Worm (Caenorhabditis elegans) whole organism, mixed stage, embryonic: Measurements from ENCODE around the gene sqt-1.

Source experiments
- M03D4.4 ChIP-seq: sonication (generic microtip); optimal IDR thresholded peaks from 2 replicates; lab custom pipeline; 2017; ENCODE audit warnings: mild to moderate bottlenecking, missing genetic modification characterization, missing compliant biosample characterization
- bed-3 ChIP-seq: fragments of 200-800 bp; sonication (Bioruptor generic); optimal IDR thresholded peaks from 3 replicates; lab custom pipeline; 2018; ENCODE audit warnings: mild to moderate bottlenecking, missing genetic modification characterization, moderate library complexity, missing compliant biosample characterization
- blmp-1 ChIP-seq: fragments of 150-350 bp; optimal IDR thresholded peaks from 2 replicates; lab custom pipeline; 2014; ENCODE audit warnings: missing biosample characterization, missing genetic modification characterization
- ceh-39 ChIP-seq: fragments of 150-350 bp; optimal IDR thresholded peaks from 2 replicates; lab custom pipeline; 2014; ENCODE audit warnings: missing biosample characterization, missing genetic modification characterization
- ceh-43 ChIP-seq: fragments of 200-800 bp; sonication (Bioruptor generic); optimal IDR thresholded peaks from 2 replicates; lab custom pipeline; 2018; ENCODE audit warnings: mild to moderate bottlenecking, missing genetic modification characterization, moderate library complexity, missing compliant biosample characterization
- ceh-83 ChIP-seq: fragments of 200-800 bp; sonication (Bioruptor generic); optimal IDR thresholded peaks from 2 replicates; lab custom pipeline; 2018; ENCODE audit warnings: mild to moderate bottlenecking, missing genetic modification characterization, missing compliant biosample characterization
- ces-1 ChIP-seq: fragments of 150-350 bp; optimal IDR thresholded peaks from 2 replicates; lab custom pipeline; 2014; ENCODE audit warnings: missing biosample characterization, missing genetic modification reagents, missing genetic modification characterization
- cnd-1 ChIP-seq: fragments of 200-800 bp; sonication (Bioruptor generic); optimal IDR thresholded peaks from 2 replicates; lab custom pipeline; 2018; ENCODE audit warnings: mild to moderate bottlenecking, missing genetic modification characterization, missing compliant biosample characterization
- drap-1 ChIP-seq: fragments of 200-800 bp; sonication (Bioruptor generic); optimal IDR thresholded peaks from 3 replicates; lab custom pipeline; 2018; ENCODE audit warnings: mild to moderate bottlenecking, missing genetic modification characterization, missing compliant biosample characterization
- elt-1 ChIP-seq: sonication (generic microtip); optimal IDR thresholded peaks from 2 replicates; lab custom pipeline; 2017; ENCODE audit warnings: missing genetic modification characterization, mild to moderate bottlenecking, missing compliant biosample characterization, antibody characterized with exemption, moderate library complexity, borderline replicate concordance; ENCODE audit not compliant: insufficient read depth
- flh-1 ChIP-seq: fragments of 200-800 bp; sonication (Bioruptor generic); optimal IDR thresholded peaks from 2 replicates; lab custom pipeline; 2018; ENCODE audit warnings: mild to moderate bottlenecking, missing genetic modification characterization, moderate library complexity, missing compliant biosample characterization
- ham-2 ChIP-seq: fragments of 200-800 bp; sonication (Bioruptor generic); optimal IDR thresholded peaks from 2 replicates; lab custom pipeline; 2018; ENCODE audit warnings: mild to moderate bottlenecking, missing genetic modification characterization, missing compliant biosample characterization
- hlh-1 ChIP-seq: fragments of 150-350 bp; optimal IDR thresholded peaks from 2 replicates; lab custom pipeline; 2014; ENCODE audit warnings: missing biosample characterization, missing genetic modification reagents, missing genetic modification characterization
- lin-13 ChIP-seq: fragments of 150-350 bp; optimal IDR thresholded peaks from 2 replicates; lab custom pipeline; 2014; ENCODE audit warnings: missing biosample characterization, missing genetic modification characterization
- lin-32 ChIP-seq: fragments of 200-800 bp; sonication (Bioruptor generic); optimal IDR thresholded peaks from 2 replicates; lab custom pipeline; 2018; ENCODE audit warnings: mild to moderate bottlenecking, missing genetic modification characterization, missing compliant biosample characterization
- lsy-2 ChIP-seq: fragments of 150-350 bp; optimal IDR thresholded peaks from 2 replicates; lab custom pipeline; 2014; ENCODE audit warnings: missing biosample characterization, missing genetic modification characterization
- mab-5 ChIP-seq: fragments of 150-350 bp; optimal IDR thresholded peaks from 2 replicates; lab custom pipeline; 2014; ENCODE audit warnings: missing biosample characterization, missing genetic modification characterization
- mep-1 ChIP-seq: fragments of 150-350 bp; optimal IDR thresholded peaks from 2 replicates; lab custom pipeline; 2017; ENCODE audit warnings: missing biosample characterization, missing genetic modification reagents, missing genetic modification characterization, inconsistent platforms
- mls-2 ChIP-seq: sonication (generic microtip); optimal IDR thresholded peaks from 2 replicates; lab custom pipeline; 2016; ENCODE audit warnings: mild to moderate bottlenecking, missing genetic modification characterization, moderate library complexity, missing compliant biosample characterization
- nhr-2 ChIP-seq: fragments of 150-350 bp; optimal IDR thresholded peaks from 2 replicates; lab custom pipeline; 2014; ENCODE audit warnings: missing biosample characterization, missing genetic modification characterization
- nhr-237 ChIP-seq: fragments of 150-350 bp; optimal IDR thresholded peaks from 2 replicates; lab custom pipeline; 2014; ENCODE audit warnings: missing biosample characterization, missing genetic modification characterization
- nhr-28 ChIP-seq: fragments of 150-350 bp; optimal IDR thresholded peaks from 2 replicates; lab custom pipeline; 2014; ENCODE audit warnings: missing biosample characterization, missing genetic modification characterization
- nhr-76 ChIP-seq: sonication (generic microtip); optimal IDR thresholded peaks from 2 replicates; lab custom pipeline; 2017; ENCODE audit warnings: missing biosample characterization, missing genetic modification characterization
- pha-4 ChIP-seq: fragments of 150-350 bp; optimal IDR thresholded peaks from 2 replicates; lab custom pipeline; 2018; ENCODE audit warnings: missing biosample characterization, missing genetic modification reagents, missing genetic modification characterization
- sem-2 ChIP-seq: fragments of 200-800 bp; sonication (Bioruptor generic); optimal IDR thresholded peaks from 2 replicates; lab custom pipeline; 2018; ENCODE audit warnings: mild to moderate bottlenecking, missing genetic modification characterization, missing compliant biosample characterization
- snpc-4 ChIP-seq: fragments of 150-350 bp; optimal IDR thresholded peaks from 2 replicates; lab custom pipeline; 2014; ENCODE audit warnings: missing biosample characterization, missing genetic modification characterization
- sptf-1 ChIP-seq: sonication (generic microtip); optimal IDR thresholded peaks from 2 replicates; lab custom pipeline; 2017; ENCODE audit warnings: mild to moderate bottlenecking, missing genetic modification characterization, moderate library complexity, missing compliant biosample characterization
- tbx-8 ChIP-seq: fragments of 200-800 bp; sonication (Bioruptor generic); optimal IDR thresholded peaks from 2 replicates; lab custom pipeline; 2018; ENCODE audit warnings: mild to moderate bottlenecking, missing genetic modification characterization, moderate library complexity, missing compliant biosample characterization
- unc-39 ChIP-seq: fragments of 150-350 bp; optimal IDR thresholded peaks from 2 replicates; lab custom pipeline; 2014; ENCODE audit warnings: missing biosample characterization, missing genetic modification characterization
- unc-62 ChIP-seq: fragments of 150-350 bp; optimal IDR thresholded peaks from 2 replicates; lab custom pipeline; 2014; ENCODE audit warnings: missing biosample characterization, missing genetic modification reagents, missing genetic modification characterization
- zip-8 ChIP-seq: fragments of 150-350 bp; optimal IDR thresholded peaks from 2 replicates; lab custom pipeline; 2014; ENCODE audit warnings: missing biosample characterization, missing genetic modification characterization
- ztf-11 ChIP-seq: fragments of 150-350 bp; optimal IDR thresholded peaks from 2 replicates; lab custom pipeline; 2014; ENCODE audit warnings: missing biosample characterization, missing genetic modification characterization

sqt-1 gene

DNA sequence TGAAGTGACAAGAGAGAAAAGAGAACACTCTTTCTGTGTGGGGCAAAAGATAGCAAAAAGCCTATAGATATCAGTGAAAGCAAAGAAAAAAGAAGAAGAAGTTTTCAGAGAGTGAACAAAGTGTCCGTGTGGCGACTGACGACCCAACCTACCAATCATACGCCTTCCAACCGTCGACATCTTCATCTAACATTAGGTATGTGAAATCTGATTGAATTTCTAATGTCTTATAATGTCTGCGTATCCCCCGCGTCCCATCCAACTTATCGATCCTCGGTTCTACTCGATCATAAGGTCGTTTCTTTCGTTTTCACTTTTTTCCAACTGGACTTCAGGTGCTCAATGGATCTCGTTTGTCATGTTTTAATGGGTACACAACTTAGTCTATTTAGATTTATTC, 30.3 kb downstream of the sqt-1 start:
- TF ChIP-seq nhr-28 (tag; lab: Kevin White, UChicago) (no peak), lsy-2 (tag; lab: Kevin White, UChicago) (no peak), ztf-11 (tag; lab: Kevin White, UChicago) (no peak), ceh-43 (GFP tag; lab: Kevin White, UChicago) (no peak), nhr-76 (no peak), nhr-237 (tag; lab: Kevin White, UChicago) (no peak), ceh-83 (no peak), ham-2 (no peak), unc-62 (GFP tag; lab: Kevin White, UChicago) (no peak), sptf-1 (tag; lab: Kevin White, UChicago) (no peak), tbx-8 (GFP tag; lab: Kevin White, UChicago) (no peak), unc-39 (no peak), ceh-39 (tag; lab: Kevin White, UChicago) (no peak)

- TF ChIP-seq M03D4.4 (no peak), ceh-43 (GFP tag; lab: Kevin White, UChicago) (no peak), lsy-2 (tag; lab: Kevin White, UChicago) (no peak), tbx-8 (GFP tag; lab: Kevin White, UChicago) (no peak), ces-1 (GFP tag; lab: Kevin White, UChicago) (peak; percentile 48), zip-8 (tag; lab: Kevin White, UChicago) (no peak), ceh-39 (tag; lab: Kevin White, UChicago) (no peak), ham-2 (no peak), ztf-11 (tag; lab: Kevin White, UChicago) (no peak), drap-1 (peak; percentile 17), ceh-83 (no peak), bed-3 (GFP tag; lab: Kevin White, UChicago) (no peak), lin-13 (tag; lab: Kevin White, UChicago) (no peak), unc-62 (GFP tag; lab: Kevin White, UChicago) (no peak), flh-1 (GFP tag; lab: Kevin White, UChicago) (no peak), blmp-1 (tag; lab: Kevin White, UChicago) (no peak), snpc-4 (tag; lab: Kevin White, UChicago) (no peak), mls-2 (peak; percentile 52), pha-4 (tag; lab: Kevin White, UChicago) (peak; percentile 85), elt-1 (tag; lab: Kevin White, UChicago) (no peak), lin-32 (GFP tag; lab: Kevin White, UChicago) (no peak), nhr-2 (tag; lab: Kevin White, UChicago) (no peak), mab-5 (tag; lab: Kevin White, UChicago) (no peak), unc-39 (peak; percentile 77), sptf-1 (tag; lab: Kevin White, UChicago) (peak; percentile 18)
Measured at ce11 chrII:11305627-11306449, 31.8 kb downstream of the sqt-1 start, which contains the start of gene rsf-1. rsf-1 (plus strand) TSS chrII:11306399.

- TF ChIP-seq nhr-28 (tag; lab: Kevin White, UChicago) (no peak), elt-1 (tag; lab: Kevin White, UChicago) (no peak), unc-39 (no peak), drap-1 (no peak), sem-2 (GFP tag; lab: Kevin White, UChicago) (no peak), mep-1 (no peak), lin-13 (tag; lab: Kevin White, UChicago) (no peak), nhr-2 (tag; lab: Kevin White, UChicago) (no peak), M03D4.4 (no peak), bed-3 (GFP tag; lab: Kevin White, UChicago) (no peak), cnd-1 (no peak), ceh-83 (no peak), hlh-1 (tag; lab: Kevin White, UChicago) (no peak), unc-62 (GFP tag; lab: Kevin White, UChicago) (no peak), ceh-43 (GFP tag; lab: Kevin White, UChicago) (no peak), sptf-1 (tag; lab: Kevin White, UChicago) (no peak)
Measured at ce11 chrII:11302591-11302990, 35.0 kb downstream of the sqt-1 start, which contains the start of gene samp-1. samp-1 (plus strand) TSS chrII:11302891.

DNA sequence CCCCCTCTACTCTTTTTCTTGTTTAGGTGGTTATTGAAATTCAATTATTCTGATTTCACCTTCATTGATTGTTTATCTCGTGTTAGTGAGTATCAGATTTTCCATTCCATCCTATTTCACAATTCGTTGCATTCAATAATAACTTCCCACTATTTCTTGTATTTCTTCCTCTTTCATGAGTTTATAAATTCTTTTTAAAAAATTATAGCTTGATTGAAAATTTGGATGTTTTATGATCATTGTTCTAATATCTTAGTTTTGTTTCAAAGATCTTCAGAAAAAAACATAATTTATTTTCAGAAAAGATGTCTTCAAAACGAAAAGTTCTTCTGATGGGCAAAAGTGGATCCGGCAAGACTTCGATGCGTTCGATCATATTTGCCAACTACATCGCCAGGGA, 36.6 kb downstream of the sqt-1 start, which contains the start of gene raga-1:
TSS of gene raga-1 (plus strand) at position 301 of the 400 bp plus-strand sequence.
- TF ChIP-seq nhr-237 (tag; lab: Kevin White, UChicago) (no peak), flh-1 (GFP tag; lab: Kevin White, UChicago) (no peak), blmp-1 (tag; lab: Kevin White, UChicago) (no peak), elt-1 (tag; lab: Kevin White, UChicago) (no peak), cnd-1 (no peak), hlh-1 (tag; lab: Kevin White, UChicago) (no peak), mep-1 (no peak)
